Worm (Caenorhabditis elegans) whole organism, L4 larva: Measurements from ENCODE around the gene F45F2.11.

Experiments
- D1046.2 ChIP-seq: fragments of 200-800 bp; sonication (Bioruptor generic); IDR thresholded peaks from 2 replicates; pipeline ENCODE4 v1.3.6; 2022; ENCODE audit warnings: missing genetic modification characterization, missing compliant biosample characterization
- F10B5.3 ChIP-seq: sonication (generic microtip); optimal IDR thresholded peaks from 2 replicates; lab custom pipeline; 2016; ENCODE audit warnings: mild to moderate bottlenecking, missing genetic modification characterization, missing compliant biosample characterization
- F26F4.8 ChIP-seq: fragments of 200-800 bp; sonication (Bioruptor generic); conservative IDR thresholded peaks from 2 replicates; pipeline ENCODE4 v1.3.6; 2022; ENCODE audit warnings: missing genetic modification characterization, missing compliant biosample characterization
- F37D6.2 ChIP-seq: sonication (generic microtip); optimal IDR thresholded peaks from 2 replicates; lab custom pipeline; 2016; ENCODE audit warnings: mild to moderate bottlenecking, missing genetic modification characterization, missing compliant biosample characterization
- F49E8.2 ChIP-seq: sonication (generic microtip); optimal IDR thresholded peaks from 2 replicates; lab custom pipeline; 2016; ENCODE audit warnings: missing compliant biosample characterization, mild to moderate bottlenecking, missing genetic modification characterization, borderline replicate concordance
- T20F7.1 ChIP-seq: fragments of 200-800 bp; sonication (Bioruptor generic); optimal IDR thresholded peaks from 2 replicates; lab custom pipeline; 2018; ENCODE audit warnings: mild to moderate bottlenecking, missing genetic modification characterization, missing compliant biosample characterization
- Y75B8A.6 ChIP-seq: fragments of 200-800 bp; sonication (Bioruptor generic); IDR thresholded peaks from 2 replicates; pipeline ENCODE4 v1.3.6; 2022; ENCODE audit warnings: missing genetic modification reagents, missing genetic modification characterization, missing compliant biosample characterization
- ZK337.2 ChIP-seq: fragments of 200-800 bp; sonication (Bioruptor generic); IDR thresholded peaks from 2 replicates; pipeline ENCODE4 v1.3.6; 2022; ENCODE audit warnings: missing genetic modification reagents, missing genetic modification characterization, missing compliant biosample characterization
- aha-1 ChIP-seq: fragments of 150-350 bp; peaks from one replicate; lab custom pipeline; 2014; ENCODE audit warnings: missing biosample characterization, missing genetic modification characterization
- ama-1 ChIP-seq: fragments of 150-350 bp; optimal IDR thresholded peaks from 2 replicates; lab custom pipeline; 2014; ENCODE audit warnings: inconsistent platforms, mixed read lengths
- arid-1 ChIP-seq: fragments of 200-800 bp; sonication (Bioruptor generic); conservative IDR thresholded peaks from 2 replicates; pipeline ENCODE4 v1.3.6; 2022; ENCODE audit warnings: missing genetic modification reagents, missing genetic modification characterization, missing compliant biosample characterization
- ceh-20 ChIP-seq: fragments of 200-800 bp; sonication (Bioruptor generic); IDR thresholded peaks from 2 replicates; pipeline ENCODE4 v1.3.6; 2022; ENCODE audit warnings: missing genetic modification reagents, missing genetic modification characterization, missing compliant biosample characterization
- ceh-32 ChIP-seq: sonication (generic microtip); optimal IDR thresholded peaks from 2 replicates; lab custom pipeline; 2016; ENCODE audit warnings: mild to moderate bottlenecking, missing genetic modification characterization, missing compliant biosample characterization; ENCODE audit not compliant: poor library complexity
- ceh-62 ChIP-seq: sonication (generic microtip); optimal IDR thresholded peaks from 2 replicates; lab custom pipeline; 2017; ENCODE audit warnings: missing biosample characterization, missing genetic modification characterization
- cey-2 ChIP-seq: sonication (generic microtip); optimal IDR thresholded peaks from 3 replicates; lab custom pipeline; 2017; ENCODE audit warnings: missing genetic modification characterization, mild to moderate bottlenecking, missing compliant biosample characterization, antibody characterized with exemption, borderline replicate concordance; ENCODE audit not compliant: insufficient read depth
- ctbp-1 ChIP-seq: fragments of 200-800 bp; sonication (Bioruptor generic); IDR thresholded peaks from 2 replicates; pipeline ENCODE4 v1.3.6; 2022; ENCODE audit warnings: missing genetic modification reagents, missing genetic modification characterization, missing compliant biosample characterization
- dpl-1 ChIP-seq: fragments of 150-350 bp; optimal IDR thresholded peaks from 2 replicates; lab custom pipeline; 2014; ENCODE audit warnings: missing biosample characterization, missing genetic modification reagents, missing genetic modification characterization
- egl-27 ChIP-seq: sonication (generic microtip); optimal IDR thresholded peaks from 3 replicates; lab custom pipeline; 2017; ENCODE audit warnings: missing biosample characterization, missing genetic modification reagents, missing genetic modification characterization
- egl-43 ChIP-seq: fragments of 200-800 bp; sonication (Bioruptor generic); IDR thresholded peaks from 2 replicates; pipeline ENCODE4 v1.3.6; 2022; ENCODE audit warnings: missing genetic modification reagents, missing genetic modification characterization, missing compliant biosample characterization
- fkh-10 ChIP-seq: fragments of 150-350 bp; optimal IDR thresholded peaks from 2 replicates; lab custom pipeline; 2014; ENCODE audit warnings: missing biosample characterization, missing genetic modification reagents, missing genetic modification characterization
- fos-1 ChIP-seq: fragments of 150-350 bp; optimal IDR thresholded peaks from 2 replicates; lab custom pipeline; 2014; ENCODE audit warnings: missing biosample characterization, missing genetic modification characterization
- gei-8 ChIP-seq: fragments of 200-800 bp; sonication (Bioruptor generic); optimal IDR thresholded peaks from 2 replicates; lab custom pipeline; 2018; ENCODE audit warnings: mild to moderate bottlenecking, missing genetic modification characterization, missing compliant biosample characterization
- hif-1 ChIP-seq, 2 experiments: sonication (generic microtip); optimal IDR thresholded peaks; 2 replicates each; lab custom pipeline; 2016 to 2017; ENCODE audit warnings: missing compliant biosample characterization in 2 of 2, missing genetic modification characterization in 2 of 2, missing genetic modification reagents in 2 of 2, missing genotype in 2 of 2, mild to moderate bottlenecking in 1 of 2
- hlh-11 ChIP-seq: fragments of 200-800 bp; sonication (Bioruptor generic); optimal IDR thresholded peaks from 2 replicates; lab custom pipeline; 2018; ENCODE audit warnings: mild to moderate bottlenecking, missing genetic modification characterization, missing compliant biosample characterization
- hlh-30 ChIP-seq: sonication (generic microtip); optimal IDR thresholded peaks from 2 replicates; lab custom pipeline; 2017; ENCODE audit warnings: antibody characterized with exemption, mild to moderate bottlenecking, missing genetic modification characterization, missing compliant biosample characterization; ENCODE audit not compliant: insufficient read depth
- jun-1 ChIP-seq: fragments of 150-350 bp; optimal IDR thresholded peaks from 2 replicates; lab custom pipeline; 2014; ENCODE audit warnings: missing biosample characterization, missing genetic modification reagents, missing genetic modification characterization
- lim-7 ChIP-seq: fragments of 200-800 bp; sonication (Bioruptor generic); IDR thresholded peaks from 2 replicates; pipeline ENCODE4 v1.3.6; 2022; ENCODE audit warnings: missing genetic modification characterization, missing compliant biosample characterization
- lin-15B ChIP-seq: fragments of 150-350 bp; sonication (generic microtip); optimal IDR thresholded peaks from 3 replicates; lab custom pipeline; 2014; ENCODE audit warnings: missing biosample characterization, missing genetic modification characterization
- lin-29 ChIP-seq: fragments of 200-800 bp; sonication (Bioruptor generic); IDR thresholded peaks from 2 replicates; pipeline ENCODE4 v1.3.6; 2022; ENCODE audit warnings: missing genetic modification reagents, missing genetic modification characterization, missing compliant biosample characterization
- lir-3 ChIP-seq: sonication (generic microtip); optimal IDR thresholded peaks from 2 replicates; lab custom pipeline; 2016; ENCODE audit warnings: mild to moderate bottlenecking, missing genetic modification characterization, missing compliant biosample characterization
- lsy-2 ChIP-seq, 2 experiments: fragments of 150-350 bp in 1 of 2; sonication (generic microtip) in 1 of 2; optimal IDR thresholded peaks; 2 replicates each; lab custom pipeline; 2014 to 2017; ENCODE audit warnings: missing biosample characterization in 2 of 2, missing genetic modification characterization in 2 of 2
- madf-5 ChIP-seq, 2 experiments: fragments of 200-800 bp; sonication (Bioruptor generic); IDR thresholded peaks; 2 replicates each; pipeline ENCODE4 v1.3.6; 2022; ENCODE audit warnings: missing compliant biosample characterization in 2 of 2, missing genetic modification characterization in 2 of 2
- madf-9 ChIP-seq: fragments of 200-800 bp; sonication (Bioruptor generic); conservative IDR thresholded peaks from 2 replicates; pipeline ENCODE4 v1.3.6; 2022; ENCODE audit warnings: missing genetic modification reagents, missing genetic modification characterization, missing compliant biosample characterization
- mdl-1 ChIP-seq, 2 experiments: fragments of 150-350 bp in 1 of 2; sonication (generic microtip) in 1 of 2; optimal IDR thresholded peaks; 2 replicates each; lab custom pipeline; 2014 to 2017; ENCODE audit warnings: missing biosample characterization in 2 of 2, missing genetic modification characterization in 2 of 2
- mxl-3 ChIP-seq: fragments of 200-800 bp; sonication (Bioruptor generic); optimal IDR thresholded peaks from 2 replicates; lab custom pipeline; 2018; ENCODE audit warnings: mild to moderate bottlenecking, missing genetic modification characterization, missing compliant biosample characterization
- nhr-102 ChIP-seq: sonication (generic microtip); optimal IDR thresholded peaks from 2 replicates; lab custom pipeline; 2016; ENCODE audit warnings: mild to moderate bottlenecking, missing genetic modification characterization, moderate library complexity, missing compliant biosample characterization
- nhr-111 ChIP-seq: fragments of 200-800 bp; sonication (Bioruptor generic); optimal IDR thresholded peaks from 2 replicates; lab custom pipeline; 2018; ENCODE audit warnings: mild to moderate bottlenecking, missing genetic modification characterization, missing compliant biosample characterization
- nhr-25 ChIP-seq: sonication (generic microtip); optimal IDR thresholded peaks from 2 replicates; lab custom pipeline; 2017; ENCODE audit warnings: missing genetic modification characterization, mild to moderate bottlenecking, missing compliant biosample characterization, antibody characterized with exemption, moderate library complexity, borderline replicate concordance; ENCODE audit not compliant: insufficient read depth
- nhr-6 ChIP-seq: fragments of 150-350 bp; optimal IDR thresholded peaks from 2 replicates; lab custom pipeline; 2014; ENCODE audit warnings: missing biosample characterization, missing genetic modification characterization
- pqm-1 ChIP-seq: sonication (generic microtip); optimal IDR thresholded peaks from 2 replicates; lab custom pipeline; 2017; ENCODE audit warnings: missing biosample characterization, missing genetic modification characterization
- sdz-12 ChIP-seq: fragments of 200-800 bp; sonication (Bioruptor generic); optimal IDR thresholded peaks from 2 replicates; lab custom pipeline; 2018; ENCODE audit warnings: mild to moderate bottlenecking, missing genetic modification characterization, missing compliant biosample characterization
- set-16 ChIP-seq: fragments of 200-800 bp; sonication (Bioruptor generic); IDR thresholded peaks from 2 replicates; pipeline ENCODE4 v1.3.6; 2022; ENCODE audit warnings: missing genetic modification reagents, missing genetic modification characterization, missing compliant biosample characterization
- skn-1 ChIP-seq: fragments of 150-350 bp; optimal IDR thresholded peaks from 2 replicates; lab custom pipeline; 2014; ENCODE audit warnings: missing biosample characterization, missing genetic modification characterization
- snpc-4 ChIP-seq: fragments of 150-350 bp; optimal IDR thresholded peaks from 2 replicates; lab custom pipeline; 2014; ENCODE audit warnings: missing biosample characterization, missing genetic modification characterization
- spr-3 ChIP-seq: fragments of 200-800 bp; sonication (Bioruptor generic); optimal IDR thresholded peaks from 2 replicates; lab custom pipeline; 2018; ENCODE audit warnings: mild to moderate bottlenecking, missing genetic modification characterization, missing compliant biosample characterization
- tag-97 ChIP-seq: fragments of 200-800 bp; sonication (Bioruptor generic); IDR thresholded peaks from 2 replicates; pipeline ENCODE4 v1.3.6; 2022; ENCODE audit warnings: missing genetic modification characterization, missing compliant biosample characterization
- unc-130 ChIP-seq: sonication (generic microtip); optimal IDR thresholded peaks from 2 replicates; lab custom pipeline; 2016; ENCODE audit warnings: missing genetic modification reagents, missing genetic modification characterization, missing compliant biosample characterization
- unc-39 ChIP-seq: sonication (generic microtip); optimal IDR thresholded peaks from 2 replicates; lab custom pipeline; 2017; ENCODE audit warnings: missing biosample characterization, missing genetic modification characterization
- zag-1 ChIP-seq: fragments of 150-350 bp; optimal IDR thresholded peaks from 2 replicates; lab custom pipeline; 2014; ENCODE audit warnings: missing biosample characterization, missing genetic modification characterization
- zfp-3 ChIP-seq: fragments of 200-800 bp; sonication (Bioruptor generic); conservative IDR thresholded peaks from 2 replicates; pipeline ENCODE4 v1.3.6; 2022; ENCODE audit warnings: missing genetic modification reagents, missing genetic modification characterization, missing compliant biosample characterization
- ztf-7 ChIP-seq: fragments of 150-350 bp; optimal IDR thresholded peaks from 2 replicates; lab custom pipeline; 2014; ENCODE audit warnings: missing biosample characterization, missing genetic modification characterization

F45F2.11 gene

ce11 chrV:8500348-8500747, 20.3 kb downstream of the F45F2.11 start:
- TF ChIP-seq F37D6.2 (peak; percentile 91), ceh-32 (peak; percentile 87), madf-5 (GFP tag; IDR thresholded peaks at IDR 0.05; lab: Robert Waterston, UW) (peak in 1 of 2 experiments; percentile 99), fos-1 (tag; lab: Kevin White, UChicago) (peak; percentile 47), unc-39 (no peak), cey-2 (no peak), nhr-6 (peak; percentile 82), Y75B8A.6 (GFP tag; lab: Robert Waterston, UW) (peak; percentile 99), T20F7.1 (GFP tag; lab: Kevin White, UChicago) (peak; percentile 87), gei-8 (GFP tag; lab: Kevin White, UChicago) (peak; percentile 100), nhr-111 (GFP tag; lab: Kevin White, UChicago) (peak; percentile 100), lsy-2 (tag; optimal IDR thresholded peaks at IDR 0.05; lab: Kevin White, UChicago) (peak; percentile 72 to 86), ama-1 (lab: Kevin White, UChicago) (no peak), F10B5.3 (tag; lab: Kevin White, UChicago) (peak; percentile 95), F49E8.2 (peak; percentile 98), F26F4.8 (GFP tag; lab: Robert Waterston, UW) (peak; percentile 100), lir-3 (tag; lab: Kevin White, UChicago) (peak; percentile 95), ctbp-1 (GFP tag; lab: Robert Waterston, UW) (peak; percentile 99), lin-15B (tag; lab: Kevin White, UChicago) (peak; percentile 60), nhr-102 (tag; lab: Kevin White, UChicago) (peak; percentile 97), arid-1 (GFP tag; lab: Robert Waterston, UW) (peak; percentile 99), aha-1 (tag; lab: Kevin White, UChicago) (peak; percentile 98), ceh-62 (tag; lab: Kevin White, UChicago) (no peak), unc-130 (GFP tag; lab: Kevin White, UChicago) (peak; percentile 94), zag-1 (tag; lab: Kevin White, UChicago) (peak; percentile 40), hlh-11 (tag; lab: Kevin White, UChicago) (peak; percentile 91), zfp-3 (peak; percentile 93), ceh-20 (GFP tag; lab: Robert Waterston, UW) (peak; percentile 97), ztf-7 (peak; percentile 95), set-16 (GFP tag; lab: Robert Waterston, UW) (no peak; the same call in 1 of the 2 replicates), tag-97 (GFP tag; lab: Robert Waterston, UW) (peak; percentile 88; the same call in 1 of the 2 replicates), spr-3 (GFP tag; lab: Kevin White, UChicago) (peak; percentile 99), mdl-1 (tag; optimal IDR thresholded peaks at IDR 0.05; lab: Kevin White, UChicago) (peak; percentile 8 to 59), mxl-3 (peak; percentile 95), madf-9 (GFP tag; lab: Robert Waterston, UW) (peak; percentile 97), hif-1 (tag; optimal IDR thresholded peaks at IDR 0.05; lab: Kevin White, UChicago) (peak; percentile 81), sdz-12 (GFP tag; lab: Kevin White, UChicago) (peak; percentile 99), egl-27 (tag; lab: Kevin White, UChicago) (no peak), D1046.2 (GFP tag; lab: Robert Waterston, UW) (peak; percentile 97), hlh-30 (tag; lab: Kevin White, UChicago) (peak; percentile 70), lin-29 (peak; percentile 96), dpl-1 (GFP tag; lab: Kevin White, UChicago) (peak; percentile 76), skn-1 (tag; lab: Kevin White, UChicago) (no peak), nhr-25 (tag; lab: Kevin White, UChicago) (peak; percentile 30), fkh-10 (GFP tag; lab: Kevin White, UChicago) (no peak), lim-7 (GFP tag; lab: Robert Waterston, UW) (peak; percentile 100), jun-1 (tag; lab: Kevin White, UChicago) (peak; percentile 89), snpc-4 (peak; percentile 99), egl-43 (GFP tag; lab: Robert Waterston, UW) (peak; percentile 100), ZK337.2 (GFP tag; lab: Robert Waterston, UW) (peak; percentile 98), pqm-1 (no peak)
